Fruit fly (Drosophila melanogaster): ENCODE data around the gene Gfrl.

- TF ChIP-seq toe (GFP tag; optimal IDR thresholded peaks at IDR 0.05), result no peak
- no peak for TF ChIP-seq bab1 (GFP tag; optimal IDR thresholded peaks at IDR 0.05)
- no peak for TF ChIP-seq CG12768 (GFP tag; optimal IDR thresholded peaks at IDR 0.05)
- TF ChIP-seq kay (GFP tag; ENCODE audit: borderline replicate concordance), result peak; percentile 59
- no peak for TF ChIP-seq pad (GFP tag; optimal IDR thresholded peaks at IDR 0.05)
- TF ChIP-seq Crg-1 (GFP tag; optimal IDR thresholded peaks at IDR 0.05), result no peak
- TF ChIP-seq cic (GFP tag; optimal IDR thresholded peaks at IDR 0.05), result no peak
- TF ChIP-seq Mnt (GFP tag; optimal IDR thresholded peaks at IDR 0.05), result no peak
- TF ChIP-seq cnc (optimal IDR thresholded peaks at IDR 0.05), result no peak
Observed at dm6 chr3R:20503646-20504045, 19.3 kb upstream of the Gfrl start, which contains the start of gene MtnB.
